Worm (Caenorhabditis elegans) whole organism, L3 larva: Measurements from ENCODE around the gene pax-3.

Experiments
- R02D3.7 ChIP-seq: fragments of 150-350 bp; optimal IDR thresholded peaks from 2 replicates; lab custom pipeline; 2014; ENCODE audit warnings: missing biosample characterization, missing genetic modification characterization
- egl-27 ChIP-seq: sonication (generic microtip); optimal IDR thresholded peaks from 4 replicates; lab custom pipeline; 2017; ENCODE audit warnings: missing biosample characterization, missing genetic modification reagents, missing genetic modification characterization
- jun-1 ChIP-seq: fragments of 150-350 bp; optimal IDR thresholded peaks from 2 replicates; lab custom pipeline; 2014; ENCODE audit warnings: missing biosample characterization, missing genetic modification reagents, missing genetic modification characterization
- nhr-11 ChIP-seq: fragments of 150-350 bp; optimal IDR thresholded peaks from 2 replicates; lab custom pipeline; 2014; ENCODE audit warnings: missing biosample characterization, missing genetic modification characterization
- nhr-28 ChIP-seq: fragments of 150-350 bp; optimal IDR thresholded peaks from 2 replicates; lab custom pipeline; 2014; ENCODE audit warnings: missing biosample characterization, missing genetic modification characterization
- nhr-76 ChIP-seq: fragments of 150-350 bp; sonication (generic microtip); optimal IDR thresholded peaks from 5 replicates; lab custom pipeline; 2014; ENCODE audit warnings: missing biosample characterization, missing genetic modification characterization
- tbx-2 ChIP-seq: sonication (generic microtip); optimal IDR thresholded peaks from 2 replicates; lab custom pipeline; 2016; ENCODE audit warnings: mild to moderate bottlenecking, missing genetic modification characterization, missing compliant biosample characterization

DNA sequence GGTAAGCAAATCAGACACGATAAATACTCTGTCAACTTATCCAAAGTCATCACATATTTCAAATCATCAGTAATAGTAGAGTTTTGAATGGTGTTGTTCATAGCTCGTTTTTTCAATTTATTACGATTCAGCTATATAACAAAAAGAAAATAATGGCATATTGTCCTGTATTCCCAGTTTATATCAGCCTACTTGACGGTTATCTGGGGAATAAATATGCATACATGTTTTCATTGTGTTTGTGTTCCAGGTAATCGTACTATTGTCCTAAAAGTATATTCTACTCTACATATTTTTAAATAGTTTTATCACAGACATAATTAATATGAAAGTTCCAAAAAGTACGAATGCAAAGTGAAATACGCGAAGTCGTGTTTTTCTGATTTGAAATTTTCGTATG, 41.4 kb downstream of the pax-3 start, which contains the start of gene srd-2:
- TF ChIP-seq nhr-28 (tag; lab: Kevin White, UChicago): no peak
- no peak for TF ChIP-seq nhr-76 (tag; lab: Kevin White, UChicago)
- TF ChIP-seq R02D3.7 (tag; lab: Kevin White, UChicago): no peak
- TF ChIP-seq tbx-2 (tag; lab: Kevin White, UChicago): no peak
- TF ChIP-seq nhr-11 (tag; lab: Kevin White, UChicago): no peak
- no peak for TF ChIP-seq jun-1 (tag; lab: Kevin White, UChicago)
- TF ChIP-seq egl-27 (tag; lab: Kevin White, UChicago): no peak
